Fruit fly (Drosophila melanogaster) Kc167 (cell line): Measurements from ENCODE around the gene AstC.

ENCODE experiments used
- Sin3A ChIP-seq: fragments of >200 bp; optimal IDR thresholded peaks from 2 replicates; lab custom pipeline; 2018; ENCODE audit warnings: missing external identifiers
- insv ChIP-seq: fragments of >200 bp; optimal IDR thresholded peaks from 3 replicates; lab custom pipeline; 2018; ENCODE audit warnings: missing external identifiers
- psq ChIP-seq: fragments of >200 bp; optimal IDR thresholded peaks from 2 replicates; lab custom pipeline; 2017; ENCODE audit warnings: missing external identifiers
- ttk ChIP-seq: sonication (Bioruptor generic); optimal IDR thresholded peaks from 2 replicates; lab custom pipeline; 2017; ENCODE audit warnings: missing external identifiers

dm6 chr2L:11048307-11048706, 32.9 kb downstream of the AstC start:
- TF ChIP-seq insv, result no peak
- TF ChIP-seq psq (lab: Kevin White, UChicago), result no peak
- no peak for TF ChIP-seq Sin3A (lab: Kevin White, UChicago)
- TF ChIP-seq ttk, result no peak
